Worm (Caenorhabditis elegans) whole organism, L3 larva: ENCODE data around the gene irld-59.

Source experiments
- ZK546.5 ChIP-seq: sonication (generic microtip); optimal IDR thresholded peaks from 2 replicates; lab custom pipeline; 2017; ENCODE audit warnings: missing biosample characterization, missing genetic modification characterization
- aly-2 ChIP-seq: fragments of 150-350 bp; optimal IDR thresholded peaks from 2 replicates; lab custom pipeline; 2014; ENCODE audit warnings: missing biosample characterization, missing genetic modification characterization
- ama-1 ChIP-seq: fragments of 150-350 bp; optimal IDR thresholded peaks from 2 replicates; lab custom pipeline; 2018
- ceh-16 ChIP-seq: sonication (generic microtip); optimal IDR thresholded peaks from 2 replicates; lab custom pipeline; 2017; ENCODE audit warnings: missing biosample characterization, missing genetic modification characterization
- ceh-9 ChIP-seq: sonication (generic microtip); optimal IDR thresholded peaks from 2 replicates; lab custom pipeline; 2018; ENCODE audit warnings: missing biosample characterization, missing genetic modification characterization
- egl-27 ChIP-seq: sonication (generic microtip); optimal IDR thresholded peaks from 4 replicates; lab custom pipeline; 2017; ENCODE audit warnings: missing biosample characterization, missing genetic modification reagents, missing genetic modification characterization
- egl-5 ChIP-seq: fragments of 150-350 bp; optimal IDR thresholded peaks from 2 replicates; lab custom pipeline; 2017; ENCODE audit warnings: missing biosample characterization, missing genetic modification reagents, missing genetic modification characterization, inconsistent platforms
- elt-2 ChIP-seq: sonication (generic microtip); optimal IDR thresholded peaks from 2 replicates; lab custom pipeline; 2016; ENCODE audit warnings: missing genetic modification reagents, mild to moderate bottlenecking, missing genetic modification characterization, missing compliant biosample characterization
- eor-1 ChIP-seq, 2 experiments: fragments of 150-350 bp; optimal IDR thresholded peaks; 2 replicates each; lab custom pipeline; 2014 to 2018; ENCODE audit warnings: missing biosample characterization in 2 of 2, missing genetic modification characterization in 2 of 2
- fkh-10 ChIP-seq: sonication (generic microtip); optimal IDR thresholded peaks from 2 replicates; lab custom pipeline; 2017; ENCODE audit warnings: missing biosample characterization, missing genetic modification reagents, missing genetic modification characterization
- fos-1 ChIP-seq: fragments of 150-350 bp; optimal IDR thresholded peaks from 2 replicates; lab custom pipeline; 2014; ENCODE audit warnings: missing biosample characterization, missing genetic modification characterization
- jun-1 ChIP-seq: fragments of 150-350 bp; optimal IDR thresholded peaks from 2 replicates; lab custom pipeline; 2014; ENCODE audit warnings: missing biosample characterization, missing genetic modification reagents, missing genetic modification characterization
- lin-15B ChIP-seq: fragments of 150-350 bp; optimal IDR thresholded peaks from 2 replicates; lab custom pipeline; 2014; ENCODE audit warnings: missing biosample characterization, missing genetic modification characterization
- lin-39 ChIP-seq: fragments of 150-350 bp; optimal IDR thresholded peaks from 2 replicates; lab custom pipeline; 2018; ENCODE audit warnings: missing biosample characterization, missing genetic modification reagents, missing genetic modification characterization
- lsy-12 ChIP-seq: sonication (generic microtip); optimal IDR thresholded peaks from 2 replicates; lab custom pipeline; 2016; ENCODE audit warnings: mild to moderate bottlenecking, missing genetic modification characterization, missing compliant biosample characterization
- nfya-1 ChIP-seq: sonication (generic microtip); optimal IDR thresholded peaks from 2 replicates; lab custom pipeline; 2017; ENCODE audit warnings: missing genetic modification characterization, mild to moderate bottlenecking, missing compliant biosample characterization, antibody characterized with exemption, moderate library complexity; ENCODE audit not compliant: insufficient read depth
- nhr-11 ChIP-seq: fragments of 150-350 bp; optimal IDR thresholded peaks from 2 replicates; lab custom pipeline; 2014; ENCODE audit warnings: missing biosample characterization, missing genetic modification characterization
- nhr-12 ChIP-seq: fragments of 150-350 bp; optimal IDR thresholded peaks from 2 replicates; lab custom pipeline; 2014; ENCODE audit warnings: missing biosample characterization, missing genetic modification characterization
- nhr-23 ChIP-seq: fragments of 150-350 bp; optimal IDR thresholded peaks from 2 replicates; lab custom pipeline; 2014; ENCODE audit warnings: missing biosample characterization, missing genetic modification reagents, missing genetic modification characterization
- nhr-28 ChIP-seq: fragments of 150-350 bp; optimal IDR thresholded peaks from 2 replicates; lab custom pipeline; 2014; ENCODE audit warnings: missing biosample characterization, missing genetic modification characterization
- nhr-67 ChIP-seq: fragments of 150-350 bp; optimal IDR thresholded peaks from 2 replicates; lab custom pipeline; 2014; ENCODE audit warnings: missing biosample characterization, missing genetic modification characterization
- nhr-76 ChIP-seq: fragments of 150-350 bp; sonication (generic microtip); optimal IDR thresholded peaks from 5 replicates; lab custom pipeline; 2014; ENCODE audit warnings: missing biosample characterization, missing genetic modification characterization
- nhr-77 ChIP-seq: fragments of 150-350 bp; optimal IDR thresholded peaks from 2 replicates; lab custom pipeline; 2014; ENCODE audit warnings: missing biosample characterization, missing genetic modification characterization
- pha-4 ChIP-seq: fragments of 150-350 bp; optimal IDR thresholded peaks from 2 replicates; lab custom pipeline; 2014; ENCODE audit warnings: missing biosample characterization, missing genetic modification reagents, missing genetic modification characterization
- pqm-1 ChIP-seq: fragments of 150-350 bp; optimal IDR thresholded peaks from 2 replicates; lab custom pipeline; 2017; ENCODE audit warnings: missing biosample characterization, missing genetic modification characterization, inconsistent platforms
- sea-2 ChIP-seq: fragments of 150-350 bp; sonication (generic microtip); optimal IDR thresholded peaks from 4 replicates; lab custom pipeline; 2014; ENCODE audit warnings: missing biosample characterization, missing genetic modification reagents, missing genetic modification characterization
- skn-1 ChIP-seq: fragments of 150-350 bp; optimal IDR thresholded peaks from 2 replicates; lab custom pipeline; 2014; ENCODE audit warnings: missing biosample characterization, missing genetic modification characterization
- snpc-4 ChIP-seq: fragments of 150-350 bp; optimal IDR thresholded peaks from 2 replicates; lab custom pipeline; 2014; ENCODE audit warnings: missing biosample characterization, missing genetic modification characterization
- tbx-2 ChIP-seq: sonication (generic microtip); optimal IDR thresholded peaks from 2 replicates; lab custom pipeline; 2016; ENCODE audit warnings: mild to moderate bottlenecking, missing genetic modification characterization, missing compliant biosample characterization
- unc-39 ChIP-seq: sonication (generic microtip); optimal IDR thresholded peaks from 4 replicates; lab custom pipeline; 2017; ENCODE audit warnings: missing biosample characterization, missing genetic modification characterization
- zag-1 ChIP-seq: fragments of 150-350 bp; optimal IDR thresholded peaks from 2 replicates; lab custom pipeline; 2014; ENCODE audit warnings: missing biosample characterization, missing genetic modification characterization
- ztf-11 ChIP-seq: fragments of 150-350 bp; optimal IDR thresholded peaks from 2 replicates; lab custom pipeline; 2014; ENCODE audit warnings: missing biosample characterization, missing genetic modification characterization
- ztf-4 ChIP-seq: fragments of 150-350 bp; optimal IDR thresholded peaks from 2 replicates; lab custom pipeline; 2014; ENCODE audit warnings: missing biosample characterization, missing genetic modification characterization

Gene irld-59

ce11 chrIV:15321279-15321678 is 15.6 kb upstream of the irld-59 start, which contains the start of gene Y73F8A.15:
Gene Y73F8A.15 (plus strand): TSS chrIV:15321579.
- TF ChIP-seq lin-15B (tag; lab: Kevin White, UChicago), result no peak
- no peak for TF ChIP-seq nhr-28 (tag; lab: Kevin White, UChicago)
- no peak for TF ChIP-seq fos-1
- TF ChIP-seq ceh-16 (tag; lab: Kevin White, UChicago), result no peak
- TF ChIP-seq unc-39, result no peak
- no peak for TF ChIP-seq fkh-10 (GFP tag; lab: Kevin White, UChicago)
- no peak for TF ChIP-seq nhr-67 (tag; lab: Kevin White, UChicago)
- TF ChIP-seq egl-27 (tag; lab: Kevin White, UChicago), result no peak
- no peak for TF ChIP-seq snpc-4 (tag; lab: Kevin White, UChicago)
- TF ChIP-seq pha-4, result no peak

DNA sequence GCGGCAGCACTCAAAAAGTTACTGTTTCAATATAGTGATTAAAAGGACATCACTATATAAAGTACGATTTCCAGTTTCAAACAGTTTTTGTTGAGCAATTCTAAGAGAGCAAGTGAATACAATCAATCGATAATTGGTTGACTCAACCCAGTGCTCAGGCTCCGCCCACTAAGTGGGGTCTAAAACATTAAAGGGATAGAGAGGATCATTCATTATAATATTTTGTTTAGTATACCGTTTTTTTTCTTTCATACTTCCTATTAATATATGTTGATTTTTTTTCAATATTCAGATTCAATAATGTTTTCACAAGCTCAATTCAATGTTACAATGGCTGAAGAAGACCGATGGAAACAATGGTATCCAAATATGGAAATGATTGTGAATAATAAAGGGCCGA is 13.3 kb upstream of the irld-59 start, which contains the start of gene tbx-39:
Gene tbx-39 (plus strand): TSS at position 301 of the 400 bp plus-strand sequence.
- TF ChIP-seq egl-27 (tag; lab: Kevin White, UChicago), result no peak
- TF ChIP-seq, all 47 proteins: peak for 0

- TF ChIP-seq lsy-12 (no peak), egl-27 (tag; lab: Kevin White, UChicago) (no peak), nhr-12 (tag; lab: Kevin White, UChicago) (no peak), ztf-4 (tag; lab: Kevin White, UChicago) (no peak), nhr-76 (tag; lab: Kevin White, UChicago) (no peak), ceh-16 (tag; lab: Kevin White, UChicago) (no peak), ceh-9 (tag; lab: Kevin White, UChicago) (no peak), nhr-23 (tag; lab: Kevin White, UChicago) (no peak), zag-1 (no peak)
Measured at ce11 chrIV:15328092-15328491, 8.8 kb upstream of the irld-59 start, which contains the start of gene tbx-40. Gene tbx-40 (minus strand): TSS chrIV:15328192.

- no peak for TF ChIP-seq aly-2 (tag; lab: Kevin White, UChicago)
- no peak for TF ChIP-seq nhr-76 (tag; lab: Kevin White, UChicago)
- TF ChIP-seq lsy-12, result no peak
- no peak for TF ChIP-seq lin-15B (tag; lab: Kevin White, UChicago)
- TF ChIP-seq eor-1 (tag; optimal IDR thresholded peaks at IDR 0.05; lab: Kevin White, UChicago), result no peak
- TF ChIP-seq nhr-12 (tag; lab: Kevin White, UChicago), result no peak
- TF ChIP-seq egl-5 (tag; lab: Kevin White, UChicago), result no peak
- TF ChIP-seq ztf-11, result no peak
- TF ChIP-seq nhr-77 (tag; lab: Kevin White, UChicago), result no peak
- no peak for TF ChIP-seq fos-1
- TF ChIP-seq elt-2 (tag; lab: Kevin White, UChicago), result no peak
- TF ChIP-seq nhr-11 (tag; lab: Kevin White, UChicago), result no peak
- TF ChIP-seq skn-1 (tag; lab: Kevin White, UChicago), result no peak
- TF ChIP-seq nfya-1, result no peak
- TF ChIP-seq ztf-4 (tag; lab: Kevin White, UChicago), result no peak
- no peak for TF ChIP-seq ceh-16 (tag; lab: Kevin White, UChicago)
- TF ChIP-seq jun-1, result no peak
- TF ChIP-seq lin-39, result no peak
- TF ChIP-seq fkh-10 (GFP tag; lab: Kevin White, UChicago), result no peak
- no peak for TF ChIP-seq pqm-1 (tag; lab: Kevin White, UChicago)
Measured at ce11 chrIV:15361244-15361643, 24.4 kb downstream of the irld-59 start, which contains the start of gene cpna-4. Gene cpna-4 (plus strand): TSS chrIV:15361544.

- TF ChIP-seq ceh-9 (tag; lab: Kevin White, UChicago), result no peak
- TF ChIP-seq pqm-1 (tag; lab: Kevin White, UChicago), result no peak
- no peak for TF ChIP-seq sea-2 (GFP tag; lab: Kevin White, UChicago)
- no peak for TF ChIP-seq ZK546.5 (tag; lab: Kevin White, UChicago)
- TF ChIP-seq nfya-1, result no peak
Measured at ce11 chrIV:15361884-15362283, 25.0 kb downstream of the irld-59 start.

DNA sequence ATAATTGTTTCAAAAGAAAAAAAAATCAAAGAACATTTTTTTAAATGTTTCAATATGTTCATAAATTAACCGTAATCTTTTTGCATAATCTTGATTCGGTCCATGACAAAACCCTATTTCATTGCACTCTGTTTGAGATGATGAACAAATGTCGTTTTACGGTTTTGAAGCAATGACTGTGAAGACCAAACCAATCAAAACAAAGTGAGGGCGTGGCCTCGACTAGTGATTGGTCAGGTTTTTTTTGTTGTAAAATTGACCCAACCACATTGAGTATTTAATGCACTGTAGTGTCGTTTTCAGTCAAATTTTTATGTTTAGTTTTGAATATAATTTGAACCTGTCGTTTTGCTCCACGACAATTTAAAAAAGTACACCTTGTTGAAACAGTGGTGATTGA is 40.6 kb downstream of the irld-59 start:
- TF ChIP-seq nhr-67 (tag; lab: Kevin White, UChicago) (no peak), ama-1 (lab: Kevin White, UChicago) (no peak), sea-2 (GFP tag; lab: Kevin White, UChicago) (no peak), nfya-1 (peak; percentile 80), tbx-2 (tag; lab: Kevin White, UChicago) (no peak), nhr-23 (tag; lab: Kevin White, UChicago) (no peak), ceh-16 (tag; lab: Kevin White, UChicago) (no peak), nhr-28 (tag; lab: Kevin White, UChicago) (no peak)
